Worm (Caenorhabditis elegans) whole organism, L2 larva: ENCODE measurements around the gene R01E6.5.
A peak's percentile ranks its signal among the peaks of the same experiment; 100 is the strongest.

Source experiments
- R02D3.7 ChIP-seq: fragments of 150-350 bp; optimal IDR thresholded peaks from 2 replicates; lab custom pipeline; 2014; ENCODE audit warnings: missing biosample characterization, missing genetic modification characterization
- ZK546.5 ChIP-seq: sonication (generic microtip); optimal IDR thresholded peaks from 2 replicates; lab custom pipeline; 2017; ENCODE audit warnings: missing biosample characterization, missing genetic modification characterization
- ceh-82 ChIP-seq: fragments of 150-350 bp; optimal IDR thresholded peaks from 2 replicates; lab custom pipeline; 2014; ENCODE audit warnings: missing biosample characterization, missing genetic modification characterization
- elt-1 ChIP-seq: fragments of 150-350 bp; optimal IDR thresholded peaks from 2 replicates; lab custom pipeline; 2014; ENCODE audit warnings: missing biosample characterization, missing genetic modification characterization
- gmeb-1 ChIP-seq: fragments of 150-350 bp; optimal IDR thresholded peaks from 2 replicates; lab custom pipeline; 2014; ENCODE audit warnings: missing biosample characterization, missing genetic modification characterization
- lsy-2 ChIP-seq, 2 experiments: fragments of 150-350 bp in 1 of 2; sonication (generic microtip) in 1 of 2; optimal IDR thresholded peaks; 2 replicates each; lab custom pipeline; 2014 to 2017; ENCODE audit warnings: missing biosample characterization in 2 of 2, missing genetic modification characterization in 2 of 2
- mab-5 ChIP-seq: fragments of 150-350 bp; optimal IDR thresholded peaks from 2 replicates; lab custom pipeline; 2014; ENCODE audit warnings: missing biosample characterization, missing genetic modification characterization
- nhr-237 ChIP-seq: fragments of 150-350 bp; optimal IDR thresholded peaks from 2 replicates; lab custom pipeline; 2014; ENCODE audit warnings: missing biosample characterization, missing genetic modification characterization
- nhr-77 ChIP-seq: fragments of 150-350 bp; optimal IDR thresholded peaks from 2 replicates; lab custom pipeline; 2014; ENCODE audit warnings: missing biosample characterization, missing genetic modification characterization
- skn-1 ChIP-seq: sonication (generic microtip); optimal IDR thresholded peaks from 2 replicates; lab custom pipeline; 2017; ENCODE audit warnings: missing biosample characterization, missing genetic modification characterization
- unc-62 ChIP-seq: fragments of 150-350 bp; optimal IDR thresholded peaks from 2 replicates; lab custom pipeline; 2014; ENCODE audit warnings: missing biosample characterization, missing genetic modification reagents, missing genetic modification characterization
- zag-1 ChIP-seq: fragments of 150-350 bp; optimal IDR thresholded peaks from 2 replicates; lab custom pipeline; 2014; ENCODE audit warnings: missing biosample characterization, missing genetic modification characterization

- TF ChIP-seq elt-1 (tag; lab: Kevin White, UChicago) = no peak
- TF ChIP-seq zag-1 = peak; percentile 45
- TF ChIP-seq ZK546.5 = peak; percentile 40
- TF ChIP-seq mab-5 = peak; percentile 86
- peak; percentile 87 for TF ChIP-seq nhr-77
- peak; percentile 10 for TF ChIP-seq unc-62 (GFP tag; lab: Kevin White, UChicago)
- TF ChIP-seq nhr-237 = peak; percentile 88
- TF ChIP-seq ceh-82 (tag; lab: Kevin White, UChicago) = peak; percentile 34
- peak; percentile 88 for TF ChIP-seq skn-1 (tag; lab: Kevin White, UChicago)
- TF ChIP-seq lsy-2 (tag; optimal IDR thresholded peaks at IDR 0.05; lab: Kevin White, UChicago) = peak; percentile 85 to 89
- peak; percentile 90 for TF ChIP-seq gmeb-1 (tag; lab: Kevin White, UChicago)
- TF ChIP-seq R02D3.7 (tag; lab: Kevin White, UChicago) = peak; percentile 64
Observed at ce11 chrX:13514384-13514783, 22.5 kb upstream of the R01E6.5 start.
